Fruit fly (Drosophila melanogaster) whole organism, embryonic: Measurements from ENCODE around the gene Kap3.
A peak's percentile ranks its signal among the peaks of the same experiment; 100 is the strongest.

Source experiments
- Atf-2 ChIP-seq: fragments of 200-800 bp; sonication (Bioruptor generic); optimal IDR thresholded peaks from 2 replicates; lab custom pipeline; 2016; ENCODE audit warnings: missing biosample characterization, missing genetic modification characterization
- Awh ChIP-seq: fragments of 200-800 bp; sonication (Bioruptor generic); IDR thresholded peaks from 2 replicates; pipeline ENCODE4, ENCODE4 v1.3.6; 2022; ENCODE audit warnings: missing biosample characterization, missing genetic modification characterization
- CG10321 ChIP-seq: fragments of 200-800 bp; sonication (Bioruptor generic); IDR thresholded peaks from 2 replicates; pipeline ENCODE4 v1.3.6; 2022; ENCODE audit warnings: missing biosample characterization, missing genetic modification characterization
- CG10366 ChIP-seq: fragments of 200-800 bp; sonication (Bioruptor generic); IDR thresholded peaks from 2 replicates; pipeline ENCODE4 v1.3.6; 2022; ENCODE audit warnings: missing biosample characterization, missing genetic modification characterization
- CG10431 ChIP-seq: fragments of 200-800 bp; sonication (Bioruptor generic); optimal IDR thresholded peaks from 3 replicates; lab custom pipeline; 2018; ENCODE audit warnings: missing biosample characterization, mild to moderate bottlenecking, missing genetic modification characterization
- CG11085 ChIP-seq: fragments of 200-800 bp; sonication (Bioruptor generic); IDR thresholded peaks from 2 replicates; pipeline ENCODE4 v1.3.6; 2022; ENCODE audit warnings: missing biosample characterization, missing genetic modification characterization
- CG11695 ChIP-seq: fragments of 200-800 bp; sonication (Bioruptor generic); IDR thresholded peaks from 3 replicates; pipeline ENCODE4 v1.3.6; 2022; ENCODE audit warnings: missing biosample characterization, missing genetic modification characterization
- CG12219 ChIP-seq: fragments of 200-800 bp; sonication (Bioruptor generic); optimal IDR thresholded peaks from 3 replicates; lab custom pipeline; 2018; ENCODE audit warnings: missing biosample characterization, mild to moderate bottlenecking, missing genetic modification characterization
- CG12744 ChIP-seq: fragments of 200-800 bp; sonication (Bioruptor generic); optimal IDR thresholded peaks from 2 replicates; lab custom pipeline; 2016; ENCODE audit warnings: missing biosample characterization, missing genetic modification characterization
- CG14014 ChIP-seq: fragments of 200-800 bp; sonication (Bioruptor generic); IDR thresholded peaks from 2 replicates; pipeline ENCODE4 v1.3.6; 2022; ENCODE audit warnings: missing biosample characterization, missing genetic modification characterization
- CG15479 ChIP-seq: fragments of 200-800 bp; sonication (Bioruptor generic); optimal IDR thresholded peaks from 3 replicates; lab custom pipeline; 2019; ENCODE audit warnings: missing biosample characterization, mild to moderate bottlenecking, missing genetic modification characterization, moderate library complexity
- CG1647 ChIP-seq: fragments of 200-800 bp; sonication (Bioruptor generic); optimal IDR thresholded peaks from 3 replicates; lab custom pipeline; 2016; ENCODE audit warnings: missing biosample characterization, missing genetic modification characterization
- CG17361 ChIP-seq: fragments of 200-800 bp; sonication (Bioruptor generic); IDR thresholded peaks from 3 replicates; pipeline ENCODE4 v1.3.6; 2022; ENCODE audit warnings: missing biosample characterization, missing genetic modification characterization
- CG17385 ChIP-seq: fragments of 200-800 bp; sonication (Bioruptor generic); optimal IDR thresholded peaks from 3 replicates; lab custom pipeline; 2018; ENCODE audit warnings: missing biosample characterization, mild to moderate bottlenecking, missing genetic modification characterization
- CG17802 ChIP-seq: fragments of 200-800 bp; sonication (Bioruptor generic); optimal IDR thresholded peaks from 2 replicates; lab custom pipeline; 2018; ENCODE audit warnings: missing biosample characterization, mild to moderate bottlenecking, missing genetic modification characterization, moderate library complexity
- CG1792 ChIP-seq: fragments of 200-800 bp; sonication (Bioruptor generic); optimal IDR thresholded peaks from 2 replicates; lab custom pipeline; 2016; ENCODE audit warnings: missing biosample characterization, missing genetic modification characterization
- CG31388 ChIP-seq: fragments of 200-800 bp; sonication (Bioruptor generic); optimal IDR thresholded peaks from 2 replicates; lab custom pipeline; 2016; ENCODE audit warnings: missing biosample characterization, missing genetic modification characterization
- CG3995 ChIP-seq: fragments of 200-800 bp; sonication (Bioruptor generic); optimal IDR thresholded peaks from 3 replicates; lab custom pipeline; 2016; ENCODE audit warnings: missing biosample characterization, missing genetic modification characterization
- CG4328 ChIP-seq: fragments of 200-800 bp; sonication (Bioruptor generic); optimal IDR thresholded peaks from 3 replicates; lab custom pipeline; 2017; ENCODE audit warnings: missing biosample characterization, missing genetic modification reagents, missing genetic modification characterization
- CG7786 ChIP-seq: fragments of 200-800 bp; sonication (Bioruptor generic); optimal IDR thresholded peaks from 2 replicates; lab custom pipeline; 2016; ENCODE audit warnings: missing biosample characterization, missing genetic modification characterization
- CG7839 ChIP-seq: fragments of 200-800 bp; sonication (Bioruptor generic); optimal IDR thresholded peaks from 3 replicates; lab custom pipeline; 2018; ENCODE audit warnings: missing biosample characterization, mild to moderate bottlenecking, missing genetic modification characterization, moderate library complexity
- CG7963 ChIP-seq: fragments of 200-800 bp; sonication (Bioruptor generic); IDR thresholded peaks from 3 replicates; pipeline ENCODE4 v1.3.6; 2022; ENCODE audit warnings: missing biosample characterization, missing genetic modification characterization; ENCODE audit not compliant: partially characterized antibody
- CG8089 ChIP-seq: fragments of 200-800 bp; sonication (Bioruptor generic); optimal IDR thresholded peaks from 3 replicates; lab custom pipeline; 2016; ENCODE audit warnings: missing biosample characterization, missing genetic modification characterization
- CG8765 ChIP-seq: fragments of 200-800 bp; sonication (Bioruptor generic); IDR thresholded peaks from 2 replicates; pipeline ENCODE4 v1.3.6; 2022; ENCODE audit warnings: missing biosample characterization, missing genetic modification characterization
- Camta ChIP-seq: fragments of 200-800 bp; sonication (Bioruptor generic); optimal IDR thresholded peaks from 2 replicates; lab custom pipeline; 2016; ENCODE audit warnings: missing biosample characterization, missing genetic modification characterization
- Dip2 ChIP-seq: fragments of 200-800 bp; sonication (Bioruptor generic); IDR thresholded peaks from 2 replicates; pipeline ENCODE4 v1.3.6; 2022; ENCODE audit warnings: missing biosample characterization, missing genetic modification characterization
- Gug ChIP-seq: fragments of 200-800 bp; sonication (Bioruptor generic); IDR thresholded peaks from 4 replicates; pipeline ENCODE4 v1.3.6; 2022; ENCODE audit warnings: missing biosample characterization, missing genetic modification characterization
- Jarid2 ChIP-seq: fragments of 200-800 bp; sonication (Bioruptor generic); optimal IDR thresholded peaks from 3 replicates; lab custom pipeline; 2017; ENCODE audit warnings: mild to moderate bottlenecking, missing biosample characterization, missing genetic modification reagents, missing genetic modification characterization
- MESR4 ChIP-seq: fragments of 200-800 bp; sonication (Bioruptor generic); optimal IDR thresholded peaks from 2 replicates; lab custom pipeline; 2018; ENCODE audit warnings: missing biosample characterization, mild to moderate bottlenecking, missing genetic modification characterization, moderate library complexity
- Myb ChIP-seq: fragments of 200-800 bp; sonication (Bioruptor generic); optimal IDR thresholded peaks from 2 replicates; lab custom pipeline; 2016; ENCODE audit warnings: missing biosample characterization, missing genetic modification characterization
- NC2α ChIP-seq: fragments of 200-800 bp; sonication (Bioruptor generic); optimal IDR thresholded peaks from 2 replicates; lab custom pipeline; 2016; ENCODE audit warnings: missing biosample characterization, missing genetic modification characterization
- Oli ChIP-seq: fragments of 200-800 bp; sonication (Bioruptor generic); optimal IDR thresholded peaks from 2 replicates; lab custom pipeline; 2018; ENCODE audit warnings: missing biosample characterization, mild to moderate bottlenecking, missing genetic modification characterization, moderate library complexity
- PHDP ChIP-seq: fragments of 200-800 bp; sonication (Bioruptor generic); optimal IDR thresholded peaks from 3 replicates; lab custom pipeline; 2018; ENCODE audit warnings: missing biosample characterization, mild to moderate bottlenecking, missing genetic modification characterization, moderate library complexity
- Ptx1 ChIP-seq: fragments of 200-800 bp; sonication (Bioruptor generic); IDR thresholded peaks from 2 replicates; pipeline ENCODE4 v1.3.6; 2022; ENCODE audit warnings: missing biosample characterization, missing genetic modification characterization
- Sry-β ChIP-seq: fragments of 200-800 bp; sonication (Bioruptor generic); optimal IDR thresholded peaks from 2 replicates; lab custom pipeline; 2018; ENCODE audit warnings: missing biosample characterization, mild to moderate bottlenecking, missing genetic modification characterization, moderate library complexity
- Taf1 ChIP-seq: fragments of 200-800 bp; sonication (Bioruptor generic); IDR thresholded peaks from 2 replicates; pipeline ENCODE4 v1.3.6; 2022; ENCODE audit warnings: missing biosample characterization, missing genetic modification characterization
- Trl ChIP-seq, 3 experiments: fragments of >200 bp in 2 of 3; fragments of 200-800 bp in 1 of 3; sonication (Bioruptor generic) in 1 of 3; optimal IDR thresholded peaks; 2 replicates in 1 of 3; 3 replicates in 2 of 3; lab custom pipeline; 2016 to 2017; ENCODE audit warnings: missing biosample characterization in 1 of 3, missing genetic modification characterization in 1 of 3
- YL-1 ChIP-seq: fragments of 200-800 bp; sonication (Bioruptor generic); optimal IDR thresholded peaks from 3 replicates; lab custom pipeline; 2017; ENCODE audit warnings: missing biosample characterization, mild to moderate bottlenecking, missing genetic modification characterization
- aop ChIP-seq: fragments of 200-800 bp; sonication (Bioruptor generic); IDR thresholded peaks from 2 replicates; pipeline ENCODE4 v1.3.6; 2022; ENCODE audit warnings: missing biosample characterization, missing genetic modification characterization
- btn ChIP-seq: fragments of 200-800 bp; sonication (Bioruptor generic); optimal IDR thresholded peaks from 2 replicates; lab custom pipeline; 2016; ENCODE audit warnings: missing biosample characterization, missing genetic modification characterization
- h ChIP-seq: fragments of >200 bp; optimal IDR thresholded peaks from 2 replicates; lab custom pipeline; 2017
- hbn ChIP-seq: fragments of 200-800 bp; sonication (Bioruptor generic); IDR thresholded peaks from 2 replicates; pipeline ENCODE4 v1.3.6; 2022; ENCODE audit warnings: missing biosample characterization, missing genetic modification characterization; ENCODE audit not compliant: partially characterized antibody
- jing ChIP-seq: fragments of 200-800 bp; sonication (Bioruptor generic); optimal IDR thresholded peaks from 2 replicates; lab custom pipeline; 2018; ENCODE audit warnings: missing biosample characterization, mild to moderate bottlenecking, missing genetic modification characterization
- lov ChIP-seq, 2 experiments: fragments of 200-800 bp in 1 of 2; fragments of >200 bp in 1 of 2; sonication (Bioruptor generic) in 1 of 2; IDR thresholded peaks in 1 of 2; optimal IDR thresholded peaks in 1 of 2; 2 replicates in 1 of 2; 3 replicates in 1 of 2; pipeline versions ENCODE4 v1.3.6 to Lab custom; 2017 to 2022; ENCODE audit warnings: missing biosample characterization in 1 of 2, missing genetic modification characterization in 1 of 2
- otp ChIP-seq: fragments of 200-800 bp; sonication (Bioruptor generic); IDR thresholded peaks from 3 replicates; pipeline ENCODE4, ENCODE4 v1.3.6; 2022; ENCODE audit warnings: missing biosample characterization, missing genetic modification characterization
- prd ChIP-seq, 3 experiments: fragments of >200 bp in 2 of 3; fragments of 200-800 bp in 1 of 3; sonication (Bioruptor generic) in 1 of 3; optimal IDR thresholded peaks in 2 of 3; IDR thresholded peaks in 1 of 3; 2 replicates in 2 of 3; 3 replicates in 1 of 3; pipeline versions ENCODE4 v1.3.6 to Lab custom; 2017 to 2022; ENCODE audit warnings: missing biosample characterization in 1 of 3, missing genetic modification characterization in 1 of 3
- pum ChIP-seq: fragments of 200-800 bp; sonication (Bioruptor generic); optimal IDR thresholded peaks from 2 replicates; lab custom pipeline; 2016; ENCODE audit warnings: missing biosample characterization, missing genetic modification characterization
- sisA ChIP-seq: fragments of 200-800 bp; sonication (Bioruptor generic); IDR thresholded peaks from 2 replicates; pipeline ENCODE4 v1.3.6; 2022; ENCODE audit warnings: missing biosample characterization, missing genetic modification characterization
- tna ChIP-seq: fragments of 200-800 bp; sonication (Bioruptor generic); IDR thresholded peaks from 2 replicates; pipeline ENCODE4 v1.3.6; 2022; ENCODE audit warnings: missing biosample characterization, missing genetic modification characterization; ENCODE audit not compliant: partially characterized antibody

Kap3 gene

dm6 chrX:11350505-11351327 lies 10.8 kb upstream of the Kap3 start, which contains the start of gene CG1737 (continued):
- TF ChIP-seq CG7786 (GFP tag; lab: Kevin White, UChicago) (peak; percentile 37), btn (GFP tag; lab: Kevin White, UChicago) (no peak), Ptx1 (GFP tag; lab: Robert Waterston, UW) (peak; percentile 11; the same call in 1 of the 2 replicates), prd (optimal IDR thresholded peaks at IDR 0.05; lab: Kevin White, UChicago) (no peak), prd (GFP tag; IDR thresholded peaks at IDR 0.05; lab: Robert Waterston, UW) (no peak), otp (GFP tag; lab: Robert Waterston, UW) (no peak), Awh (no peak), CG11085 (no peak), Dip2 (no peak), CG17385 (GFP tag; lab: Kevin White, UChicago) (peak; percentile 15), CG4328 (GFP tag; lab: Kevin White, UChicago) (peak; percentile 6), CG8089 (GFP tag; lab: Kevin White, UChicago) (no peak), CG10321 (GFP tag; lab: Robert Waterston, UW) (no peak), Taf1 (GFP tag; lab: Robert Waterston, UW) (no peak), CG11695 (GFP tag; lab: Robert Waterston, UW) (no peak), Myb (GFP tag; lab: Kevin White, UChicago) (no peak), aop (GFP tag; lab: Robert Waterston, UW) (no peak), CG12219 (GFP tag; lab: Kevin White, UChicago) (no peak), Trl (optimal IDR thresholded peaks at IDR 0.05; lab: Kevin White, UChicago) (peak; percentile 28 to 72), Trl (GFP tag; optimal IDR thresholded peaks at IDR 0.05; lab: Kevin White, UChicago) (no peak), CG17361 (GFP tag; lab: Robert Waterston, UW) (no peak), hbn (GFP tag; lab: Robert Waterston, UW) (0 out of 2 replicates have a peak, but pooled peaks have one; percentile 19), NC2α (GFP tag; lab: Kevin White, UChicago) (no peak), CG10431 (GFP tag; lab: Kevin White, UChicago) (no peak), CG1647 (GFP tag; lab: Kevin White, UChicago) (no peak), h (no peak), CG7963 (GFP tag; lab: Robert Waterston, UW) (no peak), pum (GFP tag; lab: Kevin White, UChicago) (no peak), CG31388 (GFP tag; lab: Kevin White, UChicago) (no peak), CG12744 (no peak), Camta (GFP tag; lab: Kevin White, UChicago) (no peak), sisA (GFP tag; lab: Robert Waterston, UW) (no peak), CG10366 (GFP tag; lab: Robert Waterston, UW) (no peak), CG17802 (no peak), CG7839 (tag; lab: Kevin White, UChicago) (no peak), lov (optimal IDR thresholded peaks at IDR 0.05; lab: Kevin White, UChicago) (no peak), lov (GFP tag; IDR thresholded peaks at IDR 0.05; lab: Robert Waterston, UW) (no peak), CG8765 (GFP tag; lab: Robert Waterston, UW) (no peak), Oli (tag; lab: Kevin White, UChicago) (no peak), tna (no peak), Atf-2 (GFP tag; lab: Kevin White, UChicago) (no peak), CG15479 (GFP tag; lab: Kevin White, UChicago) (peak; percentile 56), CG3995 (GFP tag; lab: Kevin White, UChicago) (no peak), Sry-β (GFP tag; lab: Kevin White, UChicago) (no peak), jing (no peak), CG1792 (GFP tag; lab: Kevin White, UChicago) (no peak), Jarid2 (no peak), CG14014 (no peak), Gug (GFP tag; lab: Robert Waterston, UW) (no peak), MESR4 (GFP tag; lab: Kevin White, UChicago) (peak; percentile 90), PHDP (tag; lab: Kevin White, UChicago) (no peak), YL-1 (GFP tag; lab: Kevin White, UChicago) (peak; percentile 71)
